Worm (Caenorhabditis elegans) whole organism, early embryonic: ENCODE data around the gene srh-236.

Experiments
- B0310.2 ChIP-seq: sonication (generic microtip); optimal IDR thresholded peaks from 2 replicates; lab custom pipeline; 2016; ENCODE audit warnings: mild to moderate bottlenecking, missing genetic modification characterization, missing compliant biosample characterization
- F13C5.2 ChIP-seq: sonication (generic microtip); optimal IDR thresholded peaks from 2 replicates; lab custom pipeline; 2017; ENCODE audit warnings: mild to moderate bottlenecking, missing genetic modification characterization, inconsistent platforms, missing compliant biosample characterization
- aly-1 ChIP-seq: sonication (generic microtip); optimal IDR thresholded peaks from 2 replicates; lab custom pipeline; 2016; ENCODE audit warnings: missing genetic modification characterization, missing compliant biosample characterization
- ama-1 ChIP-seq: fragments of 150-350 bp; optimal IDR thresholded peaks from 2 replicates; lab custom pipeline; 2014
- ceh-13 ChIP-seq: fragments of 200-800 bp; sonication (Bioruptor generic); optimal IDR thresholded peaks from 2 replicates; lab custom pipeline; 2018; ENCODE audit warnings: mild to moderate bottlenecking, missing genetic modification characterization, missing compliant biosample characterization
- ceh-36 ChIP-seq: sonication (generic microtip); optimal IDR thresholded peaks from 2 replicates; lab custom pipeline; 2016; ENCODE audit warnings: missing genetic modification characterization, inconsistent platforms, missing compliant biosample characterization
- ets-7 ChIP-seq: sonication (generic microtip); optimal IDR thresholded peaks from 2 replicates; lab custom pipeline; 2016; ENCODE audit warnings: missing genotype, missing genetic modification characterization, missing compliant biosample characterization
- flt-1 ChIP-seq: fragments of 200-800 bp; sonication (Bioruptor generic); IDR thresholded peaks from 2 replicates; pipeline ENCODE4 v1.3.6; 2022; ENCODE audit warnings: missing genetic modification characterization, missing compliant biosample characterization
- hmbx-1 ChIP-seq: sonication (generic microtip); optimal IDR thresholded peaks from 2 replicates; lab custom pipeline; 2016; ENCODE audit warnings: mild to moderate bottlenecking, missing genetic modification characterization, missing compliant biosample characterization
- hmg-4 ChIP-seq: fragments of 200-800 bp; sonication (Bioruptor generic); optimal IDR thresholded peaks from 2 replicates; lab custom pipeline; 2018; ENCODE audit warnings: mild to moderate bottlenecking, missing genetic modification characterization, missing compliant biosample characterization
- hnd-1 ChIP-seq: sonication (generic microtip); optimal IDR thresholded peaks from 2 replicates; lab custom pipeline; 2016; ENCODE audit warnings: missing genetic modification characterization, missing compliant biosample characterization
- pes-1 ChIP-seq: fragments of 200-800 bp; sonication (Bioruptor generic); IDR thresholded peaks from 2 replicates; pipeline ENCODE4 v1.3.6; 2022; ENCODE audit warnings: missing genetic modification reagents, missing genetic modification characterization, missing compliant biosample characterization
- scrt-1 ChIP-seq: fragments of 200-800 bp; sonication (Bioruptor generic); IDR thresholded peaks from 2 replicates; pipeline ENCODE4 v1.3.6; 2022; ENCODE audit warnings: missing genetic modification characterization, missing compliant biosample characterization
- sea-1 ChIP-seq: fragments of 200-800 bp; sonication (Bioruptor generic); conservative IDR thresholded peaks from 2 replicates; pipeline ENCODE4 v1.3.6; 2022; ENCODE audit warnings: missing genetic modification characterization, missing compliant biosample characterization
- tbx-11 ChIP-seq: fragments of 200-800 bp; sonication (Bioruptor generic); IDR thresholded peaks from 2 replicates; pipeline ENCODE4 v1.3.6; 2022; ENCODE audit warnings: missing genetic modification characterization, missing compliant biosample characterization
- tbx-37 ChIP-seq: fragments of 200-800 bp; sonication (Bioruptor generic); conservative IDR thresholded peaks from 2 replicates; pipeline ENCODE4 v1.3.6; 2022; ENCODE audit warnings: missing genetic modification reagents, missing genetic modification characterization, missing compliant biosample characterization
- tra-4 ChIP-seq: sonication (generic microtip); optimal IDR thresholded peaks from 2 replicates; lab custom pipeline; 2017; ENCODE audit warnings: missing genetic modification characterization, missing compliant biosample characterization

srh-236 gene

DNA sequence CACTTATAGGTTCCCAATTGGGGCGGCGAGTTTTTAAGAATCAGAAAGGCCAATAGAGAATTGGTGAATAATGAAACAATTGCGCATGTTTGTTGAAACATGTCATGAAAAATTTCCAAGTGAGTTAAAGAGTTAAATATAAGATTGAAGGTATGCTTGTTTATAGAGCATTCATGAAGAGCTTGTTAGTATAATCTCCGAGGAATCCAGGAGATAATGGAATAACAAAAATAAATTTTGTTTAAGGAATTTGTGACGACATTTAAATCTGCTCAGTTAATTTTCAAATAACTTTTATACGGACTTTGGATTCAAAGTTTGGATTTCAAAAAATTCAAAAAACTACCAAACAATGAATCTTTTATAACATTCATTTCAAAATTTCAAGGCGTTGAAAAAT lies 21.4 kb downstream of the srh-236 start, which contains the start of gene str-199:
TSS of gene str-199 (minus strand) at position 101 of the 400 bp plus-strand sequence.
- no peak for TF ChIP-seq F13C5.2 (tag; lab: Kevin White, UChicago)
- TF ChIP-seq ets-7: no peak

DNA sequence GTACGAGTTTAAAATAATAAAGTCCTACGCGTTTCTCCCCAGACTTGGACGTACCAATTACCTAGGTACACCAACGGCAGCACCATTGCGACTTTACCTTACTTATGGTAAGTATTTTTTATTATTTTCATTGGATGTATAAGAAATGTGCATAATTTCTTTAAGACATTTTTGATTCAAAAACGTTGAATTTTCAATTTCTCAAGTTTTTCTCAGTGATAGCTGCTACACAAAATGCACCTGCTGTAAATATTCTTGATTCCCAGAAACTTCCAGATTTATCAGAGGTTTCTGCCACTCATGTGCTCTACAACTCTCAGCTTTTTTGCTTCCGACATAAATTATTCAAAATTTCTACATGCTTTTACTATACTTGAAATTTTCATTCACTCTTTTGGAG lies 29.8 kb downstream of the srh-236 start, which contains the start of gene srh-159:
TSS of gene srh-159 (plus strand) at position 301 of the 400 bp plus-strand sequence.
- TF ChIP-seq pes-1 (GFP tag; lab: Robert Waterston, UW) (no peak), B0310.2 (tag; lab: Kevin White, UChicago) (no peak), ceh-36 (tag; lab: Kevin White, UChicago) (no peak), ama-1 (no peak), tra-4 (tag; lab: Kevin White, UChicago) (no peak), hmbx-1 (tag; lab: Kevin White, UChicago) (no peak)

DNA sequence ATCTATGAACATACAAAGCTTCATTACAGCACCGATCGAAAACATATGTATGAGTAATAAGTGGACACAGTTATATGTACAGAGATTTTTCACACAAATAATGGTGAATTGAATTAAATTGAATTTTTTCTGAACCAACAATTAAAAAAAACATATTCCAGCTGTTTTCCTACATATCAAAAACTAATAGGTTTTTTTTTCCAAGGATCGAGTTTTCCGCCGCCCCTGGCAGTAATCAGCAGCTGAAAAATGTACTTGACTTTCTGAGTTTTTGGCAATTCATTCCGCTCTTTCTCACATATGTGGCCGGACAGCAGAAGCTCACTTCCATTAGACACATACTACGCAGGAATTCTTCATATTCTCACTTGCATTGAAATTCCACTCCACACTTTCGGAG lies 33.4 kb downstream of the srh-236 start, which contains the start of gene srh-174:
TSS of gene srh-174 (plus strand) at position 301 of the 400 bp plus-strand sequence.
- no peak for TF ChIP-seq ceh-36 (tag; lab: Kevin White, UChicago)
- no peak for TF ChIP-seq tbx-37
- no peak for TF ChIP-seq hmg-4 (GFP tag; lab: Kevin White, UChicago)
- no peak for TF ChIP-seq sea-1
- no peak for TF ChIP-seq ets-7
- no peak for TF ChIP-seq ama-1
- TF ChIP-seq hnd-1 (tag; lab: Kevin White, UChicago): no peak
- TF ChIP-seq tbx-11: no peak
- no peak for TF ChIP-seq hmbx-1 (tag; lab: Kevin White, UChicago)
- TF ChIP-seq aly-1: no peak
- no peak for TF ChIP-seq ceh-13
- no peak for TF ChIP-seq B0310.2 (tag; lab: Kevin White, UChicago)

DNA sequence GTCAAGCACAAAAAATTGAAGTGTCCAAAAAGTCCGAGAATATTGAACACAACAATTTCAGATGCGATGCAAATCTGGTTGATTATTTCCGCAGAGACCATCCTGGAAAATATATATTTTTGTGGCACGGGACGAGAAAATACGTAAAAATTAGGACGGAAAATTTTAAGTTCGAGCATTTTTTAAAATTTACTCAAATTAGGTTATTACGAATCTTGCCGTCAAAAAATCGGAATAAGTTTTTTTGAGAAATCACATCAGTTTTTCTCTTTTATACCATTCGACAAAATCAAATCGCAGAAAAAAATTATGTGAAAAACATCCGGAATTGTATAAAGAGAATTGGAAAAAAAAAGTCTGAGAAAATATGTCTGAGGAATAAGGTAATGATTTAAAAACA lies 33.9 kb downstream of the srh-236 start, which contains the start of gene srsx-1:
TSS of gene srsx-1 (minus strand) at position 101 of the 400 bp plus-strand sequence.
- no peak for TF ChIP-seq ceh-36 (tag; lab: Kevin White, UChicago)
- no peak for TF ChIP-seq F13C5.2 (tag; lab: Kevin White, UChicago)
- no peak for TF ChIP-seq hnd-1 (tag; lab: Kevin White, UChicago)
- no peak for TF ChIP-seq hmg-4 (GFP tag; lab: Kevin White, UChicago)
- TF ChIP-seq flt-1 (GFP tag; lab: Robert Waterston, UW): no peak
- TF ChIP-seq tbx-37: no peak
- no peak for TF ChIP-seq tra-4 (tag; lab: Kevin White, UChicago)

DNA sequence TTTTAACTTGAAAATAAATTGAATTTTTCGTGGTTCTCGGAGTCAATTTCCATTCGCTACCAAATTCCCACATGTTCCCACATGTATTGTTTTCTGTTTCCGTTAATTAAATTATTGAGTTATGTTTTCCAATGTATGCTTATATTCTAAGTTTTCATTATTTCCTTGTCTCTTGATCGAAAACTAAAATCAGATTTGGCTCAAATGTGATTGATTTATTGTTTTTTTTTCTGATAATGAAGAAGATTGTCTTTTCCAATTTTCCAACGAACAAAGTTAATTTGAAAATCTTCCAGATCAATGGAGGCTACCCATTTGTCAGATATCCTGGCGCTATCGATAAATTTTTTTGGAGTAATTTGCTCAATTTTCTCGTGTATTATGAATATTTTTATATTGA lies 38.1 kb downstream of the srh-236 start, which contains the start of gene srbc-25:
TSS of gene srbc-25 (plus strand) at position 301 of the 400 bp plus-strand sequence.
- TF ChIP-seq ceh-36 (tag; lab: Kevin White, UChicago) (no peak), B0310.2 (tag; lab: Kevin White, UChicago) (no peak)

DNA sequence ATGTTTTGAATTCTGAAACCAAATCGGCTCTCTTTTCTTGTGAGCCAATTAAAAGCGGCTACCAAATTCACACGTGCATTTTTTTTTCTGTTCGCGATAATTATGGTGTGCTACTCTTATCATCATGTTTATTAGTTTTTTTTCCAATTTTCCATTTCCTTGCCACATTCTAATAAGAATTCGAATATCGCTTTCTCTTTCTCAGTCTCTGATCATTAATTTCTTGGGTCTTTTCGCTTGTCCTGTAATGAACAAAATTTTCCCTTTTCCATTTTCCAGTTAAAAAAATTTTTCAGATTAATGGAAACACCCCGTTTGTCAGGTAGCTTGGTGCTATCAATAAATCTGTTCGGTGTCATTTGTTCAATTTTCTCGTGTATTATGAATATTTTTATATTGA lies 40.3 kb downstream of the srh-236 start, which contains the start of gene srbc-26:
TSS of gene srbc-26 (plus strand) at position 301 of the 400 bp plus-strand sequence.
- TF ChIP-seq scrt-1 (GFP tag; lab: Robert Waterston, UW): no peak

DNA sequence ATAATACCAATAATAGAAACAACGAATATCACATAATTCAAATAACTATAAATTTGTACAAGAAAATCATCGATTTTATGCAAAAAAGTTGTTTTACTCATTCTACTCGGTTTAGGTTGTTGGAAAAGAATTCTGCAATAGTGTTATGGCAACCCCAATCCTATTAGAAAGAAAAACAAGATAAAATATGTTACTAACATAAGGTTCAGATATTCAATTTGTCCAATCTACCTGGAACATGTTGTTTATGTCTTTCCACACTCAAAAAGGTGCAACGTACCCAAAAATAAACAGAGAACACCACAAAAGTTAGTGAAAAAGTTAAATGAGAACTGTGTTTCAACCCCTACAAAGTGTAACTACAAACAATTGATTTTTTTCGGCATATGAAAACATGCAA lies 41.0 kb downstream of the srh-236 start, which contains the start of gene srw-51:
TSS of gene srw-51 (minus strand) at position 101 of the 400 bp plus-strand sequence.
- TF ChIP-seq sea-1: no peak
- TF ChIP-seq ceh-13: no peak
- no peak for TF ChIP-seq hnd-1 (tag; lab: Kevin White, UChicago)
- TF ChIP-seq tra-4 (tag; lab: Kevin White, UChicago): no peak
- TF ChIP-seq hmbx-1 (tag; lab: Kevin White, UChicago): no peak
- TF ChIP-seq flt-1 (GFP tag; lab: Robert Waterston, UW): no peak
- no peak for TF ChIP-seq aly-1
- no peak for TF ChIP-seq tbx-11
- TF ChIP-seq hmg-4 (GFP tag; lab: Kevin White, UChicago): no peak
- no peak for TF ChIP-seq ama-1

DNA sequence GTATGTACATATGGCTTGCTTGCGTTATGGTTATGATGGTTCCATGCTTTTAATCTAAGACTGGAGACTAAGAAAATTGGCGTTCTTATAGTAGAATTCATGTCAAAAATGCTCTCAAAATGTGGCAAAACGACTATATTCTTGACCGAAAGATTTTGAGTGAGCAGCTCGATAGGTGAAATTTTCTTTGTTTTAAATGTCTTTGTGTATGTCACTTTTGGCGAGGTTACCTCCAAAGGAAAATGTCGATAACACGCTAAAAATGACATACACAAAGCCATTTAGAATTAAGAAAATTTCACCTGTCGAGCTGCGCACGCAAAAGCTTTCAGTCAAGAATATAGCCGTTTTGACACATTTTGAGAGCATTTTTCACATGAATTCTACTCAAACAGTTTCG lies 44.4 kb downstream of the srh-236 start, which contains the start of gene srz-66:
TSS of gene srz-66 (minus strand) at position 101 of the 400 bp plus-strand sequence.
- no peak for TF ChIP-seq scrt-1 (GFP tag; lab: Robert Waterston, UW)
- TF ChIP-seq flt-1 (GFP tag; lab: Robert Waterston, UW): no peak
- no peak for TF ChIP-seq ceh-36 (tag; lab: Kevin White, UChicago)
- no peak for TF ChIP-seq hnd-1 (tag; lab: Kevin White, UChicago)
- TF ChIP-seq hmbx-1 (tag; lab: Kevin White, UChicago): no peak
- TF ChIP-seq B0310.2 (tag; lab: Kevin White, UChicago): no peak

DNA sequence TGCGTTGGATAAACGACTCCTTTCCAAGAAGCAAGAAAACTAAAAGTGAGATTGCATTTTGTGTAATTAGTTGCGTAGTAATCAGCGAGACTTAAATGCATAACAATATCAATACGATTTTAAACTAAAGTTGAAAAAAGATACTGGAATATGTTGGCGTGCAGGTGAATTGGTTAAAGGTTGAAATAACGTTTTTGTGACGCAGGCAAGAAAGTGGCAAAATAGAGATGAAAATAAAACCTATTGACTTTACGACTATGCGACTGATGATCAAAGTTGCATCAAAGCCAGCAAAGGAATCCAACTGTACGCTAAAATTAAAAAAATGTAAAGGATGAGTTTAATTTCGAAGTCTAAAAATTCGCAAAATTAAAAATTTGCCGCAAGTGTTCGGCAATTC lies 46.4 kb downstream of the srh-236 start, which contains the start of gene srh-102:
TSS of gene srh-102 (minus strand) at position 101 of the 400 bp plus-strand sequence.
- no peak for TF ChIP-seq tbx-11
- TF ChIP-seq hmg-4 (GFP tag; lab: Kevin White, UChicago): no peak
- no peak for TF ChIP-seq ets-7
- TF ChIP-seq scrt-1 (GFP tag; lab: Robert Waterston, UW): no peak
- TF ChIP-seq flt-1 (GFP tag; lab: Robert Waterston, UW): no peak
- no peak for TF ChIP-seq aly-1
- no peak for TF ChIP-seq ceh-36 (tag; lab: Kevin White, UChicago)
- no peak for TF ChIP-seq hmbx-1 (tag; lab: Kevin White, UChicago)
- TF ChIP-seq ceh-13: no peak
- no peak for TF ChIP-seq ama-1
- no peak for TF ChIP-seq B0310.2 (tag; lab: Kevin White, UChicago)
